Worm (Caenorhabditis elegans) whole organism, young adult: ENCODE measurements around the gene cah-1.

Source experiments
- B0336.3 ChIP-seq: fragments of 200-800 bp; sonication (Bioruptor generic); IDR thresholded peaks from 2 replicates; pipeline ENCODE4 v1.3.6; 2022; ENCODE audit warnings: missing genetic modification characterization, missing compliant biosample characterization
- C06A6.2 ChIP-seq: fragments of 200-800 bp; sonication (Bioruptor generic); conservative IDR thresholded peaks from 2 replicates; pipeline ENCODE4 v1.3.6; 2022; ENCODE audit warnings: missing genetic modification characterization, missing compliant biosample characterization
- F22D6.2 ChIP-seq: sonication (generic microtip); optimal IDR thresholded peaks from 2 replicates; lab custom pipeline; 2016; ENCODE audit warnings: mild to moderate bottlenecking, missing genetic modification characterization, missing compliant biosample characterization
- F23B12.7 ChIP-seq: sonication (generic microtip); optimal IDR thresholded peaks from 2 replicates; lab custom pipeline; 2017; ENCODE audit warnings: missing genetic modification characterization, mild to moderate bottlenecking, missing compliant biosample characterization, antibody characterized with exemption, moderate library complexity; ENCODE audit not compliant: insufficient read depth
- F52B5.7 ChIP-seq: sonication (generic microtip); optimal IDR thresholded peaks from 2 replicates; lab custom pipeline; 2016; ENCODE audit warnings: mild to moderate bottlenecking, missing genetic modification characterization, missing compliant biosample characterization
- K12H6.12 ChIP-seq: fragments of 200-800 bp; sonication (Bioruptor generic); optimal IDR thresholded peaks from 2 replicates; lab custom pipeline; 2018; ENCODE audit warnings: mild to moderate bottlenecking, missing genetic modification characterization, missing compliant biosample characterization
- T07F8.4 ChIP-seq: sonication (generic microtip); optimal IDR thresholded peaks from 2 replicates; lab custom pipeline; 2016; ENCODE audit warnings: mild to moderate bottlenecking, missing genetic modification characterization, moderate library complexity, missing compliant biosample characterization
- Y53G8AR.9 ChIP-seq: fragments of 200-800 bp; sonication (Bioruptor generic); conservative IDR thresholded peaks from 2 replicates; pipeline ENCODE4 v1.3.6; 2022; ENCODE audit warnings: missing genetic modification reagents, missing genetic modification characterization, missing compliant biosample characterization
- attf-5 ChIP-seq: fragments of 200-800 bp; sonication (Bioruptor generic); optimal IDR thresholded peaks from 2 replicates; lab custom pipeline; 2018; ENCODE audit warnings: mild to moderate bottlenecking, missing genetic modification characterization, missing compliant biosample characterization
- cebp-1 ChIP-seq, 2 experiments: fragments of 200-800 bp in 1 of 2; sonication (Bioruptor generic) in 1 of 2; sonication (generic microtip) in 1 of 2; IDR thresholded peaks in 1 of 2; optimal IDR thresholded peaks in 1 of 2; 2 replicates each; pipeline versions ENCODE4 v1.3.6 to Lab custom; 2017 to 2022; ENCODE audit warnings: missing compliant biosample characterization in 2 of 2, missing genetic modification characterization in 2 of 2, mild to moderate bottlenecking in 1 of 2, missing genetic modification reagents in 1 of 2, moderate library complexity in 1 of 2
- dox-1 ChIP-seq: fragments of 200-800 bp; sonication (Bioruptor generic); IDR thresholded peaks from 2 replicates; pipeline ENCODE4 v1.3.6; 2022; ENCODE audit warnings: missing genetic modification reagents, missing genetic modification characterization, missing compliant biosample characterization
- ekl-4 ChIP-seq: fragments of 200-800 bp; sonication (Bioruptor generic); IDR thresholded peaks from 2 replicates; pipeline ENCODE4 v1.3.6; 2022; ENCODE audit warnings: missing genetic modification reagents, missing genetic modification characterization, missing compliant biosample characterization
- fkh-3 ChIP-seq: sonication (generic microtip); optimal IDR thresholded peaks from 2 replicates; lab custom pipeline; 2016; ENCODE audit warnings: mild to moderate bottlenecking, missing genetic modification characterization, missing compliant biosample characterization
- hmg-1.2 ChIP-seq: fragments of 200-800 bp; sonication (Bioruptor generic); IDR thresholded peaks from 2 replicates; pipeline ENCODE4 v1.3.6; 2022; ENCODE audit warnings: missing genetic modification reagents, missing genetic modification characterization, missing compliant biosample characterization
- let-526 ChIP-seq: fragments of 200-800 bp; sonication (Bioruptor generic); IDR thresholded peaks from 2 replicates; pipeline ENCODE4 v1.3.6; 2022; ENCODE audit warnings: missing genetic modification reagents, missing genetic modification characterization, missing compliant biosample characterization
- let-607 ChIP-seq, 2 experiments: fragments of 200-800 bp in 1 of 2; sonication (Bioruptor generic) in 1 of 2; sonication (generic microtip) in 1 of 2; optimal IDR thresholded peaks; 2 replicates each; lab custom pipeline; 2016 to 2018; ENCODE audit warnings: mild to moderate bottlenecking in 2 of 2, missing compliant biosample characterization in 2 of 2, missing genetic modification characterization in 2 of 2, moderate library complexity in 2 of 2, missing genotype in 1 of 2
- lin-35 ChIP-seq, 3 experiments: fragments of 150-350 bp in 2 of 3; sonication (generic microtip) in 1 of 3; optimal IDR thresholded peaks; 2 replicates each; lab custom pipeline; 2014 to 2018; ENCODE audit warnings: missing biosample characterization in 3 of 3, missing genetic modification characterization in 3 of 3, missing genetic modification reagents in 3 of 3
- lin-40 ChIP-seq: sonication (generic microtip); optimal IDR thresholded peaks from 2 replicates; lab custom pipeline; 2016; ENCODE audit warnings: missing genetic modification characterization, mild to moderate bottlenecking, missing compliant biosample characterization, missing genotype, missing genetic modification reagents
- madf-3 ChIP-seq: fragments of 200-800 bp; sonication (Bioruptor generic); IDR thresholded peaks from 2 replicates; pipeline ENCODE4 v1.3.6; 2022; ENCODE audit warnings: missing genetic modification reagents, missing genetic modification characterization, missing compliant biosample characterization
- mcd-1 ChIP-seq: fragments of 200-800 bp; sonication (Bioruptor generic); IDR thresholded peaks from 2 replicates; pipeline ENCODE4 v1.3.6; 2022; ENCODE audit warnings: missing genetic modification reagents, missing genetic modification characterization, missing compliant biosample characterization
- mxl-1 ChIP-seq: sonication (generic microtip); optimal IDR thresholded peaks from 2 replicates; lab custom pipeline; 2016; ENCODE audit warnings: missing genetic modification characterization, missing compliant biosample characterization
- nfya-1 ChIP-seq: sonication (generic microtip); optimal IDR thresholded peaks from 2 replicates; lab custom pipeline; 2017; ENCODE audit warnings: antibody characterized with exemption, missing compliant biosample characterization, missing genetic modification characterization, borderline replicate concordance; ENCODE audit not compliant: insufficient read depth
- nfyb-1 ChIP-seq: fragments of 200-800 bp; sonication (Bioruptor generic); IDR thresholded peaks from 2 replicates; pipeline ENCODE4 v1.3.6; 2022; ENCODE audit warnings: missing genetic modification reagents, missing genetic modification characterization, missing compliant biosample characterization
- nhr-80 ChIP-seq: sonication (generic microtip); optimal IDR thresholded peaks from 2 replicates; lab custom pipeline; 2016; ENCODE audit warnings: missing genetic modification characterization, missing compliant biosample characterization
- pha-4 ChIP-seq: fragments of 150-350 bp; sonication (generic microtip); optimal IDR thresholded peaks from 2 replicates; lab custom pipeline; 2014; ENCODE audit warnings: missing biosample characterization, missing genetic modification reagents, missing genetic modification characterization
- snpc-4 ChIP-seq, 5 experiments: fragments of 150-350 bp in 1 of 5; sonication (generic microtip) in 4 of 5; optimal IDR thresholded peaks; 2 replicates each; lab custom pipeline; 2014 to 2018; ENCODE audit warnings: missing genetic modification characterization in 5 of 5, missing biosample characterization in 3 of 5, antibody characterized with exemption in 2 of 5, mild to moderate bottlenecking in 2 of 5, missing compliant biosample characterization in 2 of 5, missing genotype in 2 of 5, moderate library complexity in 2 of 5, missing genetic modification reagents in 1 of 5
- somi-1 ChIP-seq: fragments of 200-800 bp; sonication (Bioruptor generic); optimal IDR thresholded peaks from 2 replicates; lab custom pipeline; 2018; ENCODE audit warnings: mild to moderate bottlenecking, missing genetic modification characterization, missing compliant biosample characterization
- sptf-2 ChIP-seq: fragments of 200-800 bp; sonication (Bioruptor generic); optimal IDR thresholded peaks from 2 replicates; lab custom pipeline; 2018; ENCODE audit warnings: mild to moderate bottlenecking, missing genetic modification characterization, missing compliant biosample characterization
- tbp1 ChIP-seq: fragments of 200-800 bp; sonication (Bioruptor generic); optimal IDR thresholded peaks from 2 replicates; lab custom pipeline; 2018; ENCODE audit warnings: mild to moderate bottlenecking, missing genetic modification characterization, missing compliant biosample characterization
- tlf-1 ChIP-seq: fragments of 200-800 bp; sonication (Bioruptor generic); optimal IDR thresholded peaks from 2 replicates; lab custom pipeline; 2018; ENCODE audit warnings: mild to moderate bottlenecking, missing genetic modification characterization, missing compliant biosample characterization
- unc-130 ChIP-seq: sonication (generic microtip); optimal IDR thresholded peaks from 2 replicates; lab custom pipeline; 2016; ENCODE audit warnings: missing genetic modification reagents, missing genetic modification characterization, missing compliant biosample characterization
- zfh-2 ChIP-seq: fragments of 200-800 bp; sonication (Bioruptor generic); conservative IDR thresholded peaks from 2 replicates; pipeline ENCODE4 v1.3.6; 2022; ENCODE audit warnings: missing genetic modification reagents, missing genetic modification characterization, missing compliant biosample characterization
- ztf-18 ChIP-seq: sonication (generic microtip); optimal IDR thresholded peaks from 2 replicates; lab custom pipeline; 2016; ENCODE audit warnings: missing genotype, mild to moderate bottlenecking, missing genetic modification characterization, missing compliant biosample characterization
- ztf-22 ChIP-seq: fragments of 200-800 bp; sonication (Bioruptor generic); optimal IDR thresholded peaks from 2 replicates; lab custom pipeline; 2018; ENCODE audit warnings: mild to moderate bottlenecking, missing genetic modification characterization, moderate library complexity, missing compliant biosample characterization
- ztf-26 ChIP-seq: sonication (generic microtip); optimal IDR thresholded peaks from 2 replicates; lab custom pipeline; 2017; ENCODE audit warnings: missing genetic modification characterization, missing compliant biosample characterization

Gene cah-1

DNA sequence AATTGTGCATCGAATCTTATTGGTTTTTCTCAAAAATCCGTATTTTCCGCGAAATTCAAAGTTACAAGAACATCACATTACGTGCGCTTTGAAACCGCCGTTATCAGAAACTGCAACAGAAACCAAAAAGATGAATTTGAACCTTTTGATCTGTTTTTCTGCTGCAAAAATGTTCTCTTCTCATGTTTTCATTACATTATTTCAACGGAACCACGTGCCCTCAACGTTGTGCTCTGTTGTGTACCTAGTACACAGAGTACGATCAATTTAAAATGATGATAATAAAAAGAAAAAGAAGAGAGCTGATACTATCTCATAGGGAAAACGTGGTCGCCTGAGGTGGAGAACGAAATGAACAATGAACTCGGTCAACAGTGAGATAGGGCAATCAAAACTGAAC lies 7.4 kb downstream of the cah-1 start:
- TF ChIP-seq ztf-18 (tag; lab: Kevin White, UChicago) (no peak), ztf-26 (tag; lab: Kevin White, UChicago) (peak; percentile 56), nhr-80 (tag; lab: Kevin White, UChicago) (peak; percentile 76), snpc-4 (GFP tag; optimal IDR thresholded peaks at IDR 0.05; lab: Kevin White, UChicago) (no peak), snpc-4 (tag; optimal IDR thresholded peaks at IDR 0.05; lab: Kevin White, UChicago) (peak in 3 of 4 experiments; percentile 32 to 63 (median 51)), Y53G8AR.9 (GFP tag; lab: Robert Waterston, UW) (0 out of 2 replicates have a peak, but pooled peaks have one; percentile 44), mxl-1 (tag; lab: Kevin White, UChicago) (no peak), pha-4 (tag; lab: Kevin White, UChicago) (peak; percentile 78), ztf-22 (no peak), lin-40 (tag; lab: Kevin White, UChicago) (peak; percentile 74), lin-35 (GFP tag; optimal IDR thresholded peaks at IDR 0.05; lab: Kevin White, UChicago) (peak in 1 of 3 experiments; percentile 14), C06A6.2 (GFP tag; lab: Robert Waterston, UW) (0 out of 2 replicates have a peak, but pooled peaks have one; percentile 31), unc-130 (GFP tag; lab: Kevin White, UChicago) (no peak), somi-1 (GFP tag; lab: Kevin White, UChicago) (peak; percentile 85), attf-5 (GFP tag; lab: Kevin White, UChicago) (peak; percentile 45), zfh-2 (no peak), let-607 (tag; optimal IDR thresholded peaks at IDR 0.05; lab: Kevin White, UChicago) (peak in 1 of 2 experiments; percentile 36), F52B5.7 (tag; lab: Kevin White, UChicago) (no peak), nfyb-1 (GFP tag; lab: Robert Waterston, UW) (0 out of 2 replicates have a peak, but pooled peaks have one; percentile 42), mcd-1 (GFP tag; lab: Robert Waterston, UW) (peak; percentile 10; the same call in 1 of the 2 replicates), K12H6.12 (tag; lab: Kevin White, UChicago) (peak; percentile 20), F23B12.7 (peak; percentile 15), tlf-1 (GFP tag; lab: Kevin White, UChicago) (peak; percentile 18), F22D6.2 (tag; lab: Kevin White, UChicago) (peak; percentile 76), madf-3 (GFP tag; lab: Robert Waterston, UW) (no peak), cebp-1 (GFP tag; IDR thresholded peaks at IDR 0.05; lab: Robert Waterston, UW) (peak; percentile 33; the same call in 1 of the 2 replicates), cebp-1 (tag; optimal IDR thresholded peaks at IDR 0.05; lab: Kevin White, UChicago) (peak; percentile 61), T07F8.4 (no peak), tbp1 (GFP tag; lab: Kevin White, UChicago) (peak; percentile 43), hmg-1.2 (GFP tag; lab: Robert Waterston, UW) (peak; percentile 16; the same call in 1 of the 2 replicates), dox-1 (GFP tag; lab: Robert Waterston, UW) (peak; percentile 21; the same call in 1 of the 2 replicates), let-526 (GFP tag; lab: Robert Waterston, UW) (0 out of 2 replicates have a peak, but pooled peaks have one; percentile 24)

DNA sequence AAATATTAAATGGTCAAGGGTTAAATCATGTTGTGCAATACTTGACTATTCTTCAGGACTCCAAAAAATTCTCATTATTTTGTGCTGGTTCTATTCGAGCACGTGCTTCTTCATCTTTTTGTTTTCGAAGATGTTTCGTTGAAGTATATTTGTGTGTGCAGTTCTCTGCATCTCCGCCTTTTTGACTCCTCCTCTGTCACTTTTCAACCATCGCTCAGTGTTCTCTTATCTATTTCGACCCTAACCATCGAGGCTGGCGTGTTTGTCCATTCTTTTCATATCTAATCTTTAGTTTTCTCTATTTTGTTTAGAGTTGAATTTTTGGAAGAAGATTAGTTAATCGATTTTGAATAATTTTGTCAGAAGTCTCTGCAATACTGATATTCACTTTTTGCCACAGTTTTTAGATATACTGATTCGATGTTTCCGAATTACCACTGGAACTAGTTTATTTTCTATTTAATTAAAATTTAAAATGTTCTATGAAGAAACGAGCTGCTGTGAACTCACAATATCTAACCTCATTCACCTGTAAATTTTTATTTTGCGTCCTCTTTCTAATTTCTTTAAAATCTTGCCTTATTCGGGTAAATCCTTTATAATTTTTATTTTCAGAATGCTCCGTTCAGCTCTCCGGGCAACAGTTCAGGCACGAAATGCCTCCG lies 8.1 kb downstream of the cah-1 start, which contains the start of gene alh-1:
Gene alh-1, plus strand, starts transcription at position 615 of the 665 bp plus-strand sequence.
- TF ChIP-seq tbp1 (GFP tag; lab: Kevin White, UChicago) (peak; percentile 28), ekl-4 (GFP tag; lab: Robert Waterston, UW) (0 out of 2 replicates have a peak, but pooled peaks have one; percentile 16), let-607 (tag; optimal IDR thresholded peaks at IDR 0.05; lab: Kevin White, UChicago) (no peak), fkh-3 (tag; lab: Kevin White, UChicago) (no peak), B0336.3 (GFP tag; lab: Robert Waterston, UW) (peak; percentile 40; the same call in 1 of the 2 replicates), nfya-1 (tag; lab: Kevin White, UChicago) (no peak), sptf-2 (GFP tag; lab: Kevin White, UChicago) (no peak), snpc-4 (GFP tag; optimal IDR thresholded peaks at IDR 0.05; lab: Kevin White, UChicago) (no peak), snpc-4 (tag; optimal IDR thresholded peaks at IDR 0.05; lab: Kevin White, UChicago) (peak in 2 of 4 experiments; percentile 34 to 44), nhr-80 (tag; lab: Kevin White, UChicago) (peak; percentile 83)
- TF ChIP-seq, all 124 proteins: peak for 5
